Fruit fly (Drosophila melanogaster): ENCODE data around the gene CG10514.
A peak's percentile ranks its signal among the peaks of the same experiment; 100 is the strongest.

Gene CG10514

dm6 chr3R:25262322-25262761 is 17.3 kb downstream of the CG10514 start, which contains the start of the genes Kdsr and CG11858 (continued):
- TF ChIP-seq pan (optimal IDR thresholded peaks at IDR 0.05) (no peak), pan (GFP tag; optimal IDR thresholded peaks at IDR 0.05 in 1 of 2, IDR thresholded peaks at IDR 0.05 in 1 of 2) (peak in 1 of 2 experiments; percentile 64), HLH54F (GFP tag; optimal IDR thresholded peaks at IDR 0.05) (peak; percentile 43), CG14050 (GFP tag; IDR thresholded peaks at IDR 0.05) (peak; percentile 52), Jarid2 (GFP tag; optimal IDR thresholded peaks at IDR 0.05) (no peak), tin (GFP tag; optimal IDR thresholded peaks at IDR 0.05) (peak; percentile 34), Taf1 (GFP tag; IDR thresholded peaks at IDR 0.05) (peak; percentile 52), CG8478 (optimal IDR thresholded peaks at IDR 0.05) (no peak), Chrac-16 (GFP tag; optimal IDR thresholded peaks at IDR 0.05) (peak; percentile 58), CG34422 (GFP tag; IDR thresholded peaks at IDR 0.05) (peak; percentile 70; the same call in 2 of the 3 replicates), CG10321 (GFP tag; IDR thresholded peaks at IDR 0.05) (no peak), zfh2 (GFP tag; optimal IDR thresholded peaks at IDR 0.05) (peak; percentile 71), Dad (GFP tag; optimal IDR thresholded peaks at IDR 0.05) (peak; percentile 60), CG32767 (GFP tag; IDR thresholded peaks at IDR 0.05) (peak; percentile 23; the same call in 1 of the 2 replicates), kni (GFP tag; optimal IDR thresholded peaks at IDR 0.05) (peak; percentile 6), CG8089 (GFP tag; optimal IDR thresholded peaks at IDR 0.05) (no peak), CG2199 (GFP tag; IDR thresholded peaks at IDR 0.05) (no peak), Elba2 (GFP tag; optimal IDR thresholded peaks at IDR 0.05) (no peak), CG17802 (tag; optimal IDR thresholded peaks at IDR 0.05) (peak; percentile 45), Fer1 (GFP tag; optimal IDR thresholded peaks at IDR 0.05) (peak; percentile 77), schlank (tag; optimal IDR thresholded peaks at IDR 0.05) (no peak), CG8388 (GFP tag; optimal IDR thresholded peaks at IDR 0.05) (peak; percentile 55), CG11247 (GFP tag; IDR thresholded peaks at IDR 0.05) (0 out of 2 replicates have a peak, but pooled peaks have one; percentile 18), CG11695 (GFP tag; IDR thresholded peaks at IDR 0.05) (no peak), Hr78 (GFP tag; optimal IDR thresholded peaks at IDR 0.05) (no peak), D19A (tag; optimal IDR thresholded peaks at IDR 0.05) (no peak), unc-4 (GFP tag; IDR thresholded peaks at IDR 0.05; ENCODE audit: partially characterized antibody) (peak; percentile 56; the same call in 1 of the 2 replicates), CG18599 (GFP tag; optimal IDR thresholded peaks at IDR 0.05) (no peak), CG42726 (GFP tag; IDR thresholded peaks at IDR 0.05; ENCODE audit: partially characterized antibody) (no peak), CG4820 (GFP tag; optimal IDR thresholded peaks at IDR 0.05) (peak; percentile 23), stc (GFP tag; IDR thresholded peaks at IDR 0.05) (0 out of 2 replicates have a peak, but pooled peaks have one; percentile 10), CG9932 (GFP tag; IDR thresholded peaks at IDR 0.05) (peak; percentile 80), vnd (GFP tag; IDR thresholded peaks at IDR 0.05; ENCODE audit: partially characterized antibody) (0 out of 3 replicates have a peak, but pooled peaks have one; percentile 23), CG7928 (GFP tag; optimal IDR thresholded peaks at IDR 0.05) (no peak), inv (GFP tag; IDR thresholded peaks at IDR 0.05; ENCODE audit: partially characterized antibody) (no peak), grau (tag; optimal IDR thresholded peaks at IDR 0.05) (peak; percentile 73), stwl (tag; optimal IDR thresholded peaks at IDR 0.05) (peak; percentile 9), Dfd (GFP tag; optimal IDR thresholded peaks at IDR 0.05) (no peak), CG7987 (GFP tag; optimal IDR thresholded peaks at IDR 0.05) (peak; percentile 48), Drgx (GFP tag; IDR thresholded peaks at IDR 0.05) (peak; percentile 52), br (optimal IDR thresholded peaks at IDR 0.05) (no peak), CG16815 (GFP tag; optimal IDR thresholded peaks at IDR 0.05) (peak; percentile 13), CG2678 (tag; optimal IDR thresholded peaks at IDR 0.05) (no peak), en (GFP tag; optimal IDR thresholded peaks at IDR 0.05) (no peak), rib (GFP tag; IDR thresholded peaks at IDR 0.05) (peak; percentile 38; the same call in 1 of the 2 replicates), pfk (GFP tag; optimal IDR thresholded peaks at IDR 0.05) (no peak), CG31365 (tag; optimal IDR thresholded peaks at IDR 0.05) (no peak), D19B (GFP tag; optimal IDR thresholded peaks at IDR 0.05) (no peak), CG32532 (GFP tag; IDR thresholded peaks at IDR 0.05) (peak; percentile 68), CkIIα-i1 (GFP tag; IDR thresholded peaks at IDR 0.05) (no peak), slp2 (GFP tag; optimal IDR thresholded peaks at IDR 0.05) (no peak)
